Worm (Caenorhabditis elegans) whole organism, early embryonic: ENCODE results near the gene Y73C8B.3.

Experiments used
- B0310.2 ChIP-seq: sonication (generic microtip); optimal IDR thresholded peaks from 2 replicates; lab custom pipeline; 2016; ENCODE audit warnings: mild to moderate bottlenecking, missing genetic modification characterization, missing compliant biosample characterization
- F13C5.2 ChIP-seq: sonication (generic microtip); optimal IDR thresholded peaks from 2 replicates; lab custom pipeline; 2017; ENCODE audit warnings: mild to moderate bottlenecking, missing genetic modification characterization, inconsistent platforms, missing compliant biosample characterization
- aly-1 ChIP-seq: sonication (generic microtip); optimal IDR thresholded peaks from 2 replicates; lab custom pipeline; 2016; ENCODE audit warnings: missing genetic modification characterization, missing compliant biosample characterization
- ama-1 ChIP-seq: fragments of 150-350 bp; optimal IDR thresholded peaks from 2 replicates; lab custom pipeline; 2014
- ceh-13 ChIP-seq: fragments of 200-800 bp; sonication (Bioruptor generic); optimal IDR thresholded peaks from 2 replicates; lab custom pipeline; 2018; ENCODE audit warnings: mild to moderate bottlenecking, missing genetic modification characterization, missing compliant biosample characterization
- ceh-36 ChIP-seq: sonication (generic microtip); optimal IDR thresholded peaks from 2 replicates; lab custom pipeline; 2016; ENCODE audit warnings: missing genetic modification characterization, inconsistent platforms, missing compliant biosample characterization
- ets-7 ChIP-seq: sonication (generic microtip); optimal IDR thresholded peaks from 2 replicates; lab custom pipeline; 2016; ENCODE audit warnings: missing genotype, missing genetic modification characterization, missing compliant biosample characterization
- flt-1 ChIP-seq: fragments of 200-800 bp; sonication (Bioruptor generic); IDR thresholded peaks from 2 replicates; pipeline ENCODE4 v1.3.6; 2022; ENCODE audit warnings: missing genetic modification characterization, missing compliant biosample characterization
- hmbx-1 ChIP-seq: sonication (generic microtip); optimal IDR thresholded peaks from 2 replicates; lab custom pipeline; 2016; ENCODE audit warnings: mild to moderate bottlenecking, missing genetic modification characterization, missing compliant biosample characterization
- hmg-4 ChIP-seq: fragments of 200-800 bp; sonication (Bioruptor generic); optimal IDR thresholded peaks from 2 replicates; lab custom pipeline; 2018; ENCODE audit warnings: mild to moderate bottlenecking, missing genetic modification characterization, missing compliant biosample characterization
- hnd-1 ChIP-seq: sonication (generic microtip); optimal IDR thresholded peaks from 2 replicates; lab custom pipeline; 2016; ENCODE audit warnings: missing genetic modification characterization, missing compliant biosample characterization
- pes-1 ChIP-seq: fragments of 200-800 bp; sonication (Bioruptor generic); IDR thresholded peaks from 2 replicates; pipeline ENCODE4 v1.3.6; 2022; ENCODE audit warnings: missing genetic modification reagents, missing genetic modification characterization, missing compliant biosample characterization
- scrt-1 ChIP-seq: fragments of 200-800 bp; sonication (Bioruptor generic); IDR thresholded peaks from 2 replicates; pipeline ENCODE4 v1.3.6; 2022; ENCODE audit warnings: missing genetic modification characterization, missing compliant biosample characterization
- sea-1 ChIP-seq: fragments of 200-800 bp; sonication (Bioruptor generic); conservative IDR thresholded peaks from 2 replicates; pipeline ENCODE4 v1.3.6; 2022; ENCODE audit warnings: missing genetic modification characterization, missing compliant biosample characterization
- tbx-11 ChIP-seq: fragments of 200-800 bp; sonication (Bioruptor generic); IDR thresholded peaks from 2 replicates; pipeline ENCODE4 v1.3.6; 2022; ENCODE audit warnings: missing genetic modification characterization, missing compliant biosample characterization
- tbx-37 ChIP-seq: fragments of 200-800 bp; sonication (Bioruptor generic); conservative IDR thresholded peaks from 2 replicates; pipeline ENCODE4 v1.3.6; 2022; ENCODE audit warnings: missing genetic modification reagents, missing genetic modification characterization, missing compliant biosample characterization
- tra-4 ChIP-seq: sonication (generic microtip); optimal IDR thresholded peaks from 2 replicates; lab custom pipeline; 2017; ENCODE audit warnings: missing genetic modification characterization, missing compliant biosample characterization

Y73C8B.3 gene

ce11 chrV:3163143-3163542 is 29.9 kb downstream of the Y73C8B.3 start:
- TF ChIP-seq F13C5.2 (tag; lab: Kevin White, UChicago), result no peak
- no peak for TF ChIP-seq ama-1 (lab: Kevin White, UChicago)
- no peak for TF ChIP-seq hmbx-1 (tag; lab: Kevin White, UChicago)
- TF ChIP-seq pes-1 (GFP tag; lab: Robert Waterston, UW), result no peak
- TF ChIP-seq tra-4 (tag; lab: Kevin White, UChicago), result no peak
- TF ChIP-seq flt-1 (GFP tag; lab: Robert Waterston, UW), result no peak
- TF ChIP-seq scrt-1 (GFP tag; lab: Robert Waterston, UW), result no peak
- TF ChIP-seq hnd-1 (tag; lab: Kevin White, UChicago), result no peak
- no peak for TF ChIP-seq B0310.2 (tag; lab: Kevin White, UChicago)
- TF ChIP-seq aly-1 (tag; lab: Kevin White, UChicago), result no peak
- TF ChIP-seq ceh-13 (GFP tag; lab: Kevin White, UChicago), result no peak

DNA sequence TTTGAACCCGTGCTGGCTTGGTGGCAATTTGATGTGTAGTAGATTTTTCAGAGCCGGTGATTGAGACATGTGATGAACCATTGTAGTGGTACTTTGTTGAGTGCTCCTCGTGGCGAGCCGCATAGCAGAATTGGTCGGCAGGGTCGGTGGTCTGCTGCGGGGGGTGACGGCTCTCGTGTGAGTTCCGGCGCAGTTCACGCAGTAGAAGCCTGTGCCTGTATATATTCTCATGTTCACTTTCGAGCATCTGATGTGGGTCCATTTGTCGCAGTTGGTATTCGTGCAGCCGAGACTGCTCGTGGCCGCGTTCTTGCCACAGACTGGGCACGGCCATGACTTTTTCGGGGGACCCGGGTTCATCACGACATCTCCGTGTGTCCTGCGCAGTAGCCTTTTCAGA is 30.7 kb downstream of the Y73C8B.3 start:
- TF ChIP-seq tbx-37 (no peak), ceh-36 (tag; lab: Kevin White, UChicago) (no peak), hnd-1 (tag; lab: Kevin White, UChicago) (no peak), ets-7 (tag; lab: Kevin White, UChicago) (no peak), ceh-13 (GFP tag; lab: Kevin White, UChicago) (no peak), ama-1 (lab: Kevin White, UChicago) (no peak), sea-1 (GFP tag; lab: Robert Waterston, UW) (no peak), aly-1 (tag; lab: Kevin White, UChicago) (no peak), hmbx-1 (tag; lab: Kevin White, UChicago) (no peak), tra-4 (tag; lab: Kevin White, UChicago) (no peak), tbx-11 (no peak)

DNA sequence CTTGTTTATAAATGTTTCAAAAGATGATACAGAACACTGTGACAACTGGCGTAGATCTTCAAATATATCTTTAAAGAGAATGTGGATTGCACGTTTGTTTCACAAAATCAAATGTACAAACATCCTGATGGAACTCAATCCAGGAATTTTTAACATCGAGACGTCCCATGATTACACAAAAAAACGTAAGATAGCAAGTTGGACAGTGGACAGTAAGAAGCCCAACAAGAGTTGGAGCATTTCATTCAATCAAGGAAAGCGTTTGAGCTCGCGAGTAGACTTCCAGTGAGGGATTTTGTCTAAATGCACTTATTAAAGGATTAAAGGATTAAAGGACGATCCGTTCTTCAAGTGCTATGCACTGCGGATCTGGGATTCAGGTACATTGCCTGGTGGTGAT is 33.8 kb downstream of the Y73C8B.3 start, which contains the start of gene C36C5.12:
C36C5.12 (minus strand) TSS at position 101 of the 400 bp plus-strand sequence.
- TF ChIP-seq tbx-11 (no peak), ets-7 (tag; lab: Kevin White, UChicago) (no peak), hmg-4 (no peak), sea-1 (GFP tag; lab: Robert Waterston, UW) (no peak), ceh-13 (GFP tag; lab: Kevin White, UChicago) (no peak), aly-1 (tag; lab: Kevin White, UChicago) (no peak), ama-1 (lab: Kevin White, UChicago) (no peak), flt-1 (GFP tag; lab: Robert Waterston, UW) (no peak), B0310.2 (tag; lab: Kevin White, UChicago) (no peak), tra-4 (tag; lab: Kevin White, UChicago) (no peak), scrt-1 (GFP tag; lab: Robert Waterston, UW) (no peak), ceh-36 (tag; lab: Kevin White, UChicago) (no peak), hnd-1 (tag; lab: Kevin White, UChicago) (no peak), hmbx-1 (tag; lab: Kevin White, UChicago) (no peak), pes-1 (GFP tag; lab: Robert Waterston, UW) (no peak), F13C5.2 (tag; lab: Kevin White, UChicago) (no peak), tbx-37 (no peak)

DNA sequence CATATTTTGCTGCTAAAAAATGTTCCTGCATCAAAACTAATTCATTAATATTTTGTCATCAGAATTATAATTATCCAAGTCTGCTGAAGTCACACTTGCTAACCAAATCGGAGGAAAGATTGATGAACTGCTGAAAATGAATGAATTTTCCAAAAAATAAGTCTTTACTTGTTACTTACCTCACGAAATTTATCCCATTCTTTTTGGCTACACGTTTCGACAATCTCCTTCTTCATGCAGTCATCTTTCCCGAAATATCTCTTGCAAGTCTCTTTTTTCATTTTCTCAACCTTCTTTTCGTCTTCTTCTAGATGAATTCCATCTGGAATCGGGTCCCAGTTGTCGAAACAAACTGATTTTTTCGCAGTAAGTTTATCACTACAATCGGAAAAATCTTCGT is 34.7 kb downstream of the Y73C8B.3 start:
- TF ChIP-seq hmbx-1 (tag; lab: Kevin White, UChicago) (no peak), tra-4 (tag; lab: Kevin White, UChicago) (no peak), ceh-13 (GFP tag; lab: Kevin White, UChicago) (no peak), aly-1 (tag; lab: Kevin White, UChicago) (no peak), tbx-37 (no peak), ceh-36 (tag; lab: Kevin White, UChicago) (no peak), hnd-1 (tag; lab: Kevin White, UChicago) (no peak), ama-1 (lab: Kevin White, UChicago) (no peak), F13C5.2 (tag; lab: Kevin White, UChicago) (no peak), B0310.2 (tag; lab: Kevin White, UChicago) (no peak), ets-7 (tag; lab: Kevin White, UChicago) (no peak), pes-1 (GFP tag; lab: Robert Waterston, UW) (no peak), hmg-4 (no peak), sea-1 (GFP tag; lab: Robert Waterston, UW) (no peak), flt-1 (GFP tag; lab: Robert Waterston, UW) (no peak), scrt-1 (GFP tag; lab: Robert Waterston, UW) (no peak), tbx-11 (no peak)

DNA sequence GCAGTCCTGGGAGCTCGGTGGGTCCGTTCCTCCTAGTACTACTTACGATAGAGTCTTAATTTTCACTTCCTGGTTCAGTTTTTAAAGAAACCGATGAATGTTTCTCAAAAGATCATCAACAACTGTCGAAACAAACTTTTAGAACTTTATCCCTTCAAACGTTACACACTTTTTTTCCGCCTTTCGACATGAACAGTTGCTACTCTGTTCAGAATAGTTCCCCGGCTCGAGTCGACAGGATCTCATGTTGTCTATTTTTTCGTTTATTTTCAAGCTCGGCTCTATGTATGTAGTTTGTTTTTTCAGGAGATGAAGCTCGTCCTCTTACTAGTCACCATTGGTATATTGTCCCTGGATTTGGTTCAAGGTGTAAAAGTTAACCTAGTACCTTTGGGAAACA is 36.3 kb downstream of the Y73C8B.3 start, which contains the start of gene exh-1:
exh-1 (plus strand) TSS at position 301 of the 400 bp plus-strand sequence.
- no peak for TF ChIP-seq tbx-11
- TF ChIP-seq ceh-13 (GFP tag; lab: Kevin White, UChicago), result no peak
- TF ChIP-seq hmbx-1 (tag; lab: Kevin White, UChicago), result no peak
- TF ChIP-seq hmg-4, result no peak
- TF ChIP-seq aly-1 (tag; lab: Kevin White, UChicago), result no peak
- TF ChIP-seq B0310.2 (tag; lab: Kevin White, UChicago), result no peak
- TF ChIP-seq flt-1 (GFP tag; lab: Robert Waterston, UW), result no peak

- no peak for TF ChIP-seq hmg-4
- no peak for TF ChIP-seq F13C5.2 (tag; lab: Kevin White, UChicago)
- TF ChIP-seq tra-4 (tag; lab: Kevin White, UChicago), result no peak
- no peak for TF ChIP-seq ets-7 (tag; lab: Kevin White, UChicago)
- no peak for TF ChIP-seq ama-1 (lab: Kevin White, UChicago)
- no peak for TF ChIP-seq scrt-1 (GFP tag; lab: Robert Waterston, UW)
- no peak for TF ChIP-seq ceh-13 (GFP tag; lab: Kevin White, UChicago)
- no peak for TF ChIP-seq hnd-1 (tag; lab: Kevin White, UChicago)
- TF ChIP-seq flt-1 (GFP tag; lab: Robert Waterston, UW), result no peak
- TF ChIP-seq sea-1 (GFP tag; lab: Robert Waterston, UW), result no peak
- no peak for TF ChIP-seq hmbx-1 (tag; lab: Kevin White, UChicago)
- TF ChIP-seq tbx-37, result no peak
- TF ChIP-seq tbx-11, result no peak
- no peak for TF ChIP-seq aly-1 (tag; lab: Kevin White, UChicago)
- no peak for TF ChIP-seq pes-1 (GFP tag; lab: Robert Waterston, UW)
- TF ChIP-seq B0310.2 (tag; lab: Kevin White, UChicago), result no peak
- TF ChIP-seq ceh-36 (tag; lab: Kevin White, UChicago), result no peak
These were observed 38.0 kb downstream of the Y73C8B.3 start, which contains the start of gene srab-7 for ce11 chrV:3155072-3155471. Gene srab-7, minus strand, starts transcription at chrV:3155172.
